Fruit fly (Drosophila melanogaster): ENCODE measurements around the gene CG46504.
"Not testable (repeated sequence)": the region's sequence is repeated elsewhere in the genome, so short reads cannot be mapped to it uniquely, and the experiment has no call there.

DNA sequence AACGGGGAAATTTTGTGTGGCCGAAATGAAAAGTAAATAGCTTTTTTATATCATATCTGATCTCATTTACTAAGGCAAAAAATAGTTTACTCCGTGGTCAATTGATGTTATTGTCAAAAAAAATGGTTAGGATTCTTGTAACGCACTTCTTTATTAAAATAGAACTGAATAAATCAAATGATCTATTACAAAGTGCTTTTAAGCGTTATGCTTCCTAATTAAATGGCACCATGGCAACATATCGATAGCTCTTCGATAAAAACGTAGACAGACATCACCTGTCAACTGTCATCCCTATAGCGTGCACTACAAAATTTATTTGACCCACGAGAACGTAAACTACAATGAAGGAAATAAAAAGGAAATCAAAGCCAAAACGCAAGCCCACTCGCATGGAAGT lies 44.4 kb downstream of the CG46504 start, which contains the start of gene CG46513:
- TF ChIP-seq h, ttk (optimal IDR thresholded peaks at IDR 0.05): not testable (repeated sequence)
